Worm (Caenorhabditis elegans) whole organism, L1 larva: ENCODE measurements around the gene F54E4.2.

ENCODE experiments used
- F16B12.6 ChIP-seq: fragments of 150-350 bp; optimal IDR thresholded peaks from 2 replicates; lab custom pipeline; 2014; ENCODE audit warnings: missing biosample characterization, missing genetic modification characterization
- alr-1 ChIP-seq: fragments of 200-800 bp; sonication (Bioruptor generic); optimal IDR thresholded peaks from 2 replicates; lab custom pipeline; 2018; ENCODE audit warnings: borderline replicate concordance, mild to moderate bottlenecking, missing genetic modification characterization, missing compliant biosample characterization
- ceh-8 ChIP-seq: fragments of 200-800 bp; sonication (Bioruptor generic); optimal IDR thresholded peaks from 2 replicates; lab custom pipeline; 2018; ENCODE audit warnings: mild to moderate bottlenecking, missing genetic modification characterization, moderate library complexity, missing compliant biosample characterization
- efl-1 ChIP-seq, 4 experiments: fragments of 150-350 bp; optimal IDR thresholded peaks in 3 of 4; peaks in 1 of 4; 1 replicate in 1 of 4; 2 replicates in 3 of 4; lab custom pipeline; 2014; ENCODE audit warnings: missing biosample characterization in 2 of 4, missing genetic modification characterization in 2 of 4, missing genetic modification reagents in 2 of 4
- egl-27 ChIP-seq, 2 experiments: fragments of 150-350 bp in 1 of 2; sonication (generic microtip); optimal IDR thresholded peaks; 3 replicates each; lab custom pipeline; 2017 to 2018; ENCODE audit warnings: missing biosample characterization in 2 of 2, missing genetic modification characterization in 2 of 2, missing genetic modification reagents in 2 of 2
- jun-1 ChIP-seq: fragments of 150-350 bp; optimal IDR thresholded peaks from 2 replicates; lab custom pipeline; 2014; ENCODE audit warnings: missing biosample characterization, missing genetic modification reagents, missing genetic modification characterization
- nhr-28 ChIP-seq: fragments of 150-350 bp; optimal IDR thresholded peaks from 2 replicates; lab custom pipeline; 2014; ENCODE audit warnings: missing biosample characterization, missing genetic modification characterization
- nhr-77 ChIP-seq: fragments of 150-350 bp; optimal IDR thresholded peaks from 2 replicates; lab custom pipeline; 2014; ENCODE audit warnings: missing biosample characterization, missing genetic modification characterization
- pqm-1 ChIP-seq: sonication (generic microtip); optimal IDR thresholded peaks from 3 replicates; lab custom pipeline; 2017; ENCODE audit warnings: missing biosample characterization, missing genetic modification characterization
- unc-130 ChIP-seq: fragments of 150-350 bp; optimal IDR thresholded peaks from 2 replicates; lab custom pipeline; 2017; ENCODE audit warnings: missing biosample characterization, missing genetic modification characterization, inconsistent platforms

DNA sequence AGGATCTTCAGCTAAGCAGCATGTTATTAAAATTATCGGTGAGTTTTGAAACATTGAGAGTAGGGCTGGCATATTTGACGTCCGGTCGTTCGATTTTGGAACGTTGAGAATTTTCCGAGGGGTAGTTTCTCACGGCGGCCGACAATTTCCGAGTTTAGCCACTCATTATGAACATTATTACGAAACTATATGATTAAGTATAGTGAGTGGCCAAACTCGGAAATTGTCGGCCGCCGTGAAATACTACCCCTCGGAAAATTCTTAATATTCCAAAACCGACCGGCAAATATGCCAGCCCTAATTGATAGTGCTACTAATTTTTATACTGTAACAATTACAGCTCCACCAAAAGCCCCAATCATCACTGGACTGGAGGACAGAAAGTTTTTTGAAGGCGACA is 28.7 kb upstream of the F54E4.2 start:
- TF ChIP-seq nhr-28 (tag; lab: Kevin White, UChicago) (no peak), jun-1 (tag; lab: Kevin White, UChicago) (no peak), egl-27 (tag; optimal IDR thresholded peaks at IDR 0.05; lab: Kevin White, UChicago) (no peak), alr-1 (tag; lab: Kevin White, UChicago) (no peak), ceh-8 (GFP tag; lab: Kevin White, UChicago) (no peak), nhr-77 (no peak), efl-1 (optimal IDR thresholded peaks at IDR 0.05; lab: Kevin White, UChicago) (no peak), efl-1 (GFP tag; optimal IDR thresholded peaks at IDR 0.05 in 1 of 2; lab: Kevin White, UChicago) (no peak), F16B12.6 (no peak), unc-130 (tag; lab: Kevin White, UChicago) (no peak), pqm-1 (no peak)
